Fruit fly (Drosophila melanogaster) whole organism: ENCODE data around the gene La.

Experiments used
- CG8478 ChIP-seq: fragments of >200 bp; optimal IDR thresholded peaks from 2 replicates; lab custom pipeline; 2018; ENCODE audit warnings: inconsistent platforms
- Dll ChIP-seq: fragments of >200 bp; optimal IDR thresholded peaks from 2 replicates; lab custom pipeline; 2017
- EcR ChIP-seq, 2 experiments: fragments of >200 bp; optimal IDR thresholded peaks; 2 replicates each; lab custom pipeline; 2017; ENCODE audit warnings: missing biosample characterization in 2 of 2, missing genetic modification characterization in 2 of 2, missing genetic modification reagents in 2 of 2
- pan ChIP-seq: fragments of >200 bp; optimal IDR thresholded peaks from 2 replicates; lab custom pipeline; 2017
- psq ChIP-seq: fragments of >200 bp; optimal IDR thresholded peaks from 2 replicates; lab custom pipeline; 2017
- usp ChIP-seq: fragments of >200 bp; optimal IDR thresholded peaks from 2 replicates; lab custom pipeline; 2017; ENCODE audit warnings: missing biosample characterization, missing genetic modification characterization, mixed read lengths

DNA sequence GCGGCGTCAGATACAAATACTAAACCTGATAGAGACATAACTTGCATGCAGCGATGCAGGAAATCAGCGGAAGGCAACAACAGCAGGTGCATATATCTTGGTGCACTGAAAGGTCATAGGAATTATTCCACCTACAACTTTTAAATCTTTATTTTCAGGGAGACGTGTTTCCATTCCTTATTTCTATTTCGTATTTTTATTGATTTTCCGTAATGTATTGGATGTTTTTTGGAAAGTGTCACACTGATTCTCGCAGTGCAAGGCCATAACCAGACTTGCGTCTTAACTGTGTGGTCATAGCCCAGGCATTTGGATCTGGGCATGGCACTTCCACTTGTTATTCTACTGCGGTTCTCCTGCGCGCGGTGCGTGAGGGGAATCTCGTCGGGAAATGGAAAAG lies 21.6 kb upstream of the La start:
- TF ChIP-seq psq (lab: Kevin White, UChicago) = no peak
- TF ChIP-seq usp (GFP tag; lab: Kevin White, UChicago) = no peak
- TF ChIP-seq EcR (GFP tag; optimal IDR thresholded peaks at IDR 0.05; lab: Kevin White, UChicago) = no peak
- no peak for TF ChIP-seq Dll (lab: Kevin White, UChicago)
- no peak for TF ChIP-seq pan
- TF ChIP-seq CG8478 (lab: Kevin White, UChicago) = no peak
